Fruit fly (Drosophila melanogaster) whole organism, wandering third instar larva: ENCODE measurements around the gene mRpL32.
A peak's percentile ranks its signal among the peaks of the same experiment; 100 is the strongest.

ENCODE experiments used
- dmrt93B ChIP-seq: fragments of 200-800 bp; sonication (Bioruptor generic); optimal IDR thresholded peaks from 2 replicates; lab custom pipeline; 2018; ENCODE audit warnings: missing biosample characterization, mild to moderate bottlenecking, missing genetic modification characterization
- foxo ChIP-seq, 2 experiments: fragments of 200-800 bp; sonication (Bioruptor generic); optimal IDR thresholded peaks; 2 replicates in 1 of 2; 3 replicates in 1 of 2; lab custom pipeline; 2016 to 2017; ENCODE audit warnings: missing biosample characterization in 2 of 2, missing genetic modification characterization in 2 of 2
- psq ChIP-seq: fragments of 200-800 bp; sonication (Bioruptor generic); optimal IDR thresholded peaks from 3 replicates; lab custom pipeline; 2017; ENCODE audit warnings: missing biosample characterization, mild to moderate bottlenecking, missing genetic modification characterization, moderate library complexity

DNA sequence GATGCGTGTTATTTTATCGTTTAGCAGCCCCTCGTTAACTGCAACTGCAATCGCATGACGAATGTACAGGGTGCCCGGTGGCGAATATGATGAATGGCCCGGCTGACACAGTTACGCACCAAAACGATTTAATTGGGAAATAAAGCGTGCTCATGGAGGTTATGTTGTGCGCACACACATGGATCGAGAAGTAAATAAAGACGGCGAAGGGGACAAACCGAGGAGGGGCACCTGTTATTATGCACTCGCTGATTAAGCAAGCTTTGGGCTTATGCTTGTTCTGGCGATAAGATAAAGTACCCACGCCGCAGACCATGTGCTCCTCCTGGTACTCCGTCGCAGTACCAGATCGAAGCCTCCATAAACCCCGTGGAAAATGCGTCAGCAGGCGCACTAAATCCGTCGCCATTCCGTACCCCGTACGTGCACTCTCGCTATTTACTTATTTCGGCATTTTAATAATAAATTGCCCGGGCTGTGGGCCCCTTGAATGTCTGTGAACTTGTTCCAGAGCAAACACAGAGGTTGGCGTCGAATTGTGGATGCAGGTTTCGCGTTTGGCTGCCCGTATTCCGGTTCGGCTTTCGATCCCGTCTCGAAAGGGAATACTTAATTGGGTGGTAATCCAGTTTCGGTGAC, 27.5 kb upstream of the mRpL32 start:
- TF ChIP-seq foxo (GFP tag; optimal IDR thresholded peaks at IDR 0.05; lab: Kevin White, UChicago) = peak in 1 of 2 experiments; percentile 74
- peak; percentile 22 for TF ChIP-seq dmrt93B
- TF ChIP-seq psq (GFP tag; lab: Kevin White, UChicago) = peak; percentile 58
